Fruit fly (Drosophila melanogaster) whole organism, embryonic: ENCODE results near the gene CG14104.

Experiments
- Antp ChIP-seq: fragments of 200-800 bp; sonication (Bioruptor generic); optimal IDR thresholded peaks from 3 replicates; lab custom pipeline; 2016; ENCODE audit warnings: missing biosample characterization, missing genetic modification characterization
- Atf3 ChIP-seq: fragments of 200-800 bp; sonication (Bioruptor generic); optimal IDR thresholded peaks from 3 replicates; lab custom pipeline; 2016; ENCODE audit warnings: missing biosample characterization, missing genetic modification characterization
- Bgb ChIP-seq: fragments of 200-800 bp; sonication (Bioruptor generic); IDR thresholded peaks from 2 replicates; pipeline ENCODE4 v1.3.6; 2022; ENCODE audit warnings: missing biosample characterization, missing genetic modification characterization; ENCODE audit not compliant: partially characterized antibody
- CG10321 ChIP-seq: fragments of 200-800 bp; sonication (Bioruptor generic); IDR thresholded peaks from 2 replicates; pipeline ENCODE4 v1.3.6; 2022; ENCODE audit warnings: missing biosample characterization, missing genetic modification characterization
- CG11247 ChIP-seq: fragments of 200-800 bp; sonication (Bioruptor generic); IDR thresholded peaks from 2 replicates; pipeline ENCODE4 v1.3.6; 2022; ENCODE audit warnings: missing biosample characterization, missing genetic modification characterization
- CG12391 ChIP-seq: fragments of 200-800 bp; sonication (Bioruptor generic); optimal IDR thresholded peaks from 3 replicates; lab custom pipeline; 2018; ENCODE audit warnings: missing biosample characterization, mild to moderate bottlenecking, missing genetic modification characterization, moderate library complexity
- CG13123 ChIP-seq: fragments of 200-800 bp; sonication (Bioruptor generic); optimal IDR thresholded peaks from 2 replicates; lab custom pipeline; 2016; ENCODE audit warnings: missing biosample characterization, missing genetic modification characterization
- CG13624 ChIP-seq: fragments of 200-800 bp; sonication (Bioruptor generic); optimal IDR thresholded peaks from 2 replicates; lab custom pipeline; 2016; ENCODE audit warnings: missing biosample characterization, missing genetic modification characterization
- CG15514 ChIP-seq: fragments of 200-800 bp; sonication (Bioruptor generic); optimal IDR thresholded peaks from 3 replicates; lab custom pipeline; 2017; ENCODE audit warnings: missing biosample characterization, missing genetic modification characterization, mild to moderate bottlenecking, moderate library complexity, missing genetic modification reagents
- CG17385 ChIP-seq: fragments of 200-800 bp; sonication (Bioruptor generic); optimal IDR thresholded peaks from 3 replicates; lab custom pipeline; 2018; ENCODE audit warnings: missing biosample characterization, mild to moderate bottlenecking, missing genetic modification characterization
- CG1792 ChIP-seq: fragments of 200-800 bp; sonication (Bioruptor generic); optimal IDR thresholded peaks from 2 replicates; lab custom pipeline; 2016; ENCODE audit warnings: missing biosample characterization, missing genetic modification characterization
- CG1832 ChIP-seq: fragments of 200-800 bp; sonication (Bioruptor generic); optimal IDR thresholded peaks from 2 replicates; lab custom pipeline; 2017; ENCODE audit warnings: missing biosample characterization, mild to moderate bottlenecking, missing genetic modification characterization, inconsistent platforms
- CG2116 ChIP-seq: fragments of 200-800 bp; sonication (Bioruptor generic); optimal IDR thresholded peaks from 3 replicates; lab custom pipeline; 2018; ENCODE audit warnings: missing biosample characterization, mild to moderate bottlenecking, missing genetic modification characterization
- CG31388 ChIP-seq: fragments of 200-800 bp; sonication (Bioruptor generic); optimal IDR thresholded peaks from 2 replicates; lab custom pipeline; 2016; ENCODE audit warnings: missing biosample characterization, missing genetic modification characterization
- CG32767 ChIP-seq: fragments of 200-800 bp; sonication (Bioruptor generic); IDR thresholded peaks from 2 replicates; pipeline ENCODE4 v1.3.6; 2022; ENCODE audit warnings: missing biosample characterization, missing genetic modification characterization
- CG3407 ChIP-seq: fragments of 200-800 bp; sonication (Bioruptor generic); optimal IDR thresholded peaks from 2 replicates; lab custom pipeline; 2018; ENCODE audit warnings: missing biosample characterization, mild to moderate bottlenecking, missing genetic modification characterization
- CG4617 ChIP-seq: fragments of 200-800 bp; sonication (Bioruptor generic); optimal IDR thresholded peaks from 3 replicates; lab custom pipeline; 2016; ENCODE audit warnings: missing biosample characterization, missing genetic modification characterization, borderline replicate concordance
- CG7271 ChIP-seq: fragments of 200-800 bp; sonication (Bioruptor generic); optimal IDR thresholded peaks from 2 replicates; lab custom pipeline; 2018; ENCODE audit warnings: missing biosample characterization, mild to moderate bottlenecking, missing genetic modification characterization, moderate library complexity
- CG7928 ChIP-seq: fragments of 200-800 bp; sonication (Bioruptor generic); optimal IDR thresholded peaks from 2 replicates; lab custom pipeline; 2017; ENCODE audit warnings: missing biosample characterization, mild to moderate bottlenecking, missing genetic modification characterization
- CG7963 ChIP-seq: fragments of 200-800 bp; sonication (Bioruptor generic); IDR thresholded peaks from 3 replicates; pipeline ENCODE4 v1.3.6; 2022; ENCODE audit warnings: missing biosample characterization, missing genetic modification characterization; ENCODE audit not compliant: partially characterized antibody
- CG8089 ChIP-seq: fragments of 200-800 bp; sonication (Bioruptor generic); optimal IDR thresholded peaks from 3 replicates; lab custom pipeline; 2016; ENCODE audit warnings: missing biosample characterization, missing genetic modification characterization
- CG8281 ChIP-seq: fragments of 200-800 bp; sonication (Bioruptor generic); optimal IDR thresholded peaks from 2 replicates; lab custom pipeline; 2018; ENCODE audit warnings: missing biosample characterization, mild to moderate bottlenecking, missing genetic modification characterization, moderate library complexity
- Hmx ChIP-seq: fragments of 200-800 bp; sonication (Bioruptor generic); optimal IDR thresholded peaks from 2 replicates; lab custom pipeline; 2016; ENCODE audit warnings: missing biosample characterization, missing genetic modification characterization
- MBD-R2 ChIP-seq: fragments of 200-800 bp; sonication (Bioruptor generic); IDR thresholded peaks from 2 replicates; pipeline ENCODE4 v1.3.6; 2022; ENCODE audit warnings: missing biosample characterization, missing genetic modification characterization
- MESR4 ChIP-seq: fragments of 200-800 bp; sonication (Bioruptor generic); optimal IDR thresholded peaks from 2 replicates; lab custom pipeline; 2018; ENCODE audit warnings: missing biosample characterization, mild to moderate bottlenecking, missing genetic modification characterization, moderate library complexity
- Med ChIP-seq: fragments of 200-800 bp; sonication (Bioruptor generic); peaks from one replicate; lab custom pipeline; 2016; ENCODE audit warnings: missing biosample characterization, missing genetic modification characterization, mild to moderate bottlenecking, inconsistent platforms, moderate library complexity
- NFAT ChIP-seq: fragments of 200-800 bp; sonication (Bioruptor generic); IDR thresholded peaks from 2 replicates; pipeline ENCODE4 v1.3.6; 2022; ENCODE audit warnings: missing biosample characterization, missing genetic modification characterization
- NK7.1 ChIP-seq: fragments of 200-800 bp; sonication (Bioruptor generic); optimal IDR thresholded peaks from 3 replicates; lab custom pipeline; 2016; ENCODE audit warnings: missing biosample characterization, missing genetic modification characterization
- Sry-δ ChIP-seq: fragments of 200-800 bp; sonication (Bioruptor generic); optimal IDR thresholded peaks from 2 replicates; lab custom pipeline; 2016; ENCODE audit warnings: missing biosample characterization, missing genetic modification characterization
- abd-A ChIP-seq: fragments of 200-800 bp; sonication (Bioruptor generic); optimal IDR thresholded peaks from 3 replicates; lab custom pipeline; 2019; ENCODE audit warnings: missing biosample characterization, mild to moderate bottlenecking, missing genetic modification characterization, moderate library complexity
- amos ChIP-seq: fragments of 200-800 bp; sonication (Bioruptor generic); IDR thresholded peaks from 2 replicates; pipeline ENCODE4 v1.3.6; 2022; ENCODE audit warnings: missing biosample characterization, missing genetic modification characterization; ENCODE audit not compliant: partially characterized antibody
- ara ChIP-seq: fragments of 200-800 bp; sonication (Bioruptor generic); IDR thresholded peaks from 2 replicates; pipeline ENCODE4 v1.3.6; 2022; ENCODE audit warnings: missing biosample characterization, missing genetic modification characterization
- ato ChIP-seq: fragments of 200-800 bp; sonication (Bioruptor generic); IDR thresholded peaks from 2 replicates; pipeline ENCODE4 v1.3.6; 2022; ENCODE audit warnings: missing biosample characterization, missing genetic modification characterization; ENCODE audit not compliant: partially characterized antibody
- btn ChIP-seq: fragments of 200-800 bp; sonication (Bioruptor generic); optimal IDR thresholded peaks from 2 replicates; lab custom pipeline; 2016; ENCODE audit warnings: missing biosample characterization, missing genetic modification characterization
- cg ChIP-seq: fragments of 200-800 bp; sonication (Bioruptor generic); optimal IDR thresholded peaks from 3 replicates; lab custom pipeline; 2019; ENCODE audit warnings: missing biosample characterization, mild to moderate bottlenecking, missing genetic modification characterization, moderate library complexity
- crol ChIP-seq: fragments of 200-800 bp; sonication (Bioruptor generic); IDR thresholded peaks from 2 replicates; pipeline ENCODE4 v1.3.6; 2022; ENCODE audit warnings: missing biosample characterization, missing genetic modification characterization
- dpn ChIP-seq, 2 experiments: fragments of 200-800 bp; sonication (Bioruptor generic); optimal IDR thresholded peaks; 3 replicates each; lab custom pipeline; 2016; ENCODE audit warnings: missing biosample characterization in 2 of 2, missing genetic modification characterization in 2 of 2
- gce ChIP-seq: fragments of 200-800 bp; sonication (Bioruptor generic); IDR thresholded peaks from 3 replicates; pipeline ENCODE4 v1.3.6; 2022; ENCODE audit warnings: missing biosample characterization, missing genetic modification characterization
- gcm2 ChIP-seq: fragments of 200-800 bp; sonication (Bioruptor generic); optimal IDR thresholded peaks from 2 replicates; lab custom pipeline; 2016; ENCODE audit warnings: missing biosample characterization, missing genetic modification characterization
- inv ChIP-seq: fragments of 200-800 bp; sonication (Bioruptor generic); IDR thresholded peaks from 2 replicates; pipeline ENCODE4 v1.3.6; 2022; ENCODE audit warnings: missing biosample characterization, missing genetic modification characterization; ENCODE audit not compliant: partially characterized antibody
- jigr1 ChIP-seq: fragments of 200-800 bp; sonication (Bioruptor generic); IDR thresholded peaks from 3 replicates; pipeline ENCODE4 v1.3.6; 2022; ENCODE audit warnings: missing biosample characterization, missing genetic modification characterization
- jing ChIP-seq: fragments of 200-800 bp; sonication (Bioruptor generic); optimal IDR thresholded peaks from 2 replicates; lab custom pipeline; 2018; ENCODE audit warnings: missing biosample characterization, mild to moderate bottlenecking, missing genetic modification characterization
- nom ChIP-seq: fragments of 200-800 bp; sonication (Bioruptor generic); optimal IDR thresholded peaks from 2 replicates; lab custom pipeline; 2017; ENCODE audit warnings: missing biosample characterization, missing genetic modification characterization, mild to moderate bottlenecking, moderate library complexity, missing genetic modification reagents
- org-1 ChIP-seq: fragments of 200-800 bp; sonication (Bioruptor generic); optimal IDR thresholded peaks from 2 replicates; lab custom pipeline; 2017; ENCODE audit warnings: missing biosample characterization, missing genetic modification characterization
- pfk ChIP-seq: fragments of 200-800 bp; sonication (Bioruptor generic); optimal IDR thresholded peaks from 2 replicates; lab custom pipeline; 2018; ENCODE audit warnings: missing biosample characterization, mild to moderate bottlenecking, missing genetic modification characterization, moderate library complexity
- ro ChIP-seq: fragments of 200-800 bp; sonication (Bioruptor generic); IDR thresholded peaks from 2 replicates; pipeline ENCODE4 v1.3.6; 2022; ENCODE audit warnings: missing biosample characterization, missing genetic modification characterization
- slp2 ChIP-seq: fragments of 200-800 bp; sonication (Bioruptor generic); optimal IDR thresholded peaks from 2 replicates; lab custom pipeline; 2016; ENCODE audit warnings: missing biosample characterization, missing genetic modification characterization
- so ChIP-seq: fragments of 200-800 bp; sonication (Bioruptor generic); IDR thresholded peaks from 3 replicates; pipeline ENCODE4 v1.3.6; 2022; ENCODE audit warnings: missing biosample characterization, missing genetic modification characterization
- tgo ChIP-seq: fragments of 200-800 bp; sonication (Bioruptor generic); IDR thresholded peaks from 3 replicates; pipeline ENCODE4 v1.3.6; 2022; ENCODE audit warnings: missing biosample characterization, missing genetic modification characterization
- vvl ChIP-seq: fragments of 200-800 bp; sonication (Bioruptor generic); IDR thresholded peaks from 2 replicates; pipeline ENCODE4 v1.3.6; 2022; ENCODE audit warnings: missing biosample characterization, missing genetic modification characterization
- yki ChIP-seq: fragments of >200 bp; optimal IDR thresholded peaks from 3 replicates; lab custom pipeline; 2018

The CG14104 gene

dm6 chr3L:19833227-19833626 is 26.2 kb upstream of the CG14104 start (continued):
- TF ChIP-seq CG2116 (GFP tag; lab: Kevin White, UChicago) (no peak), Hmx (GFP tag; lab: Kevin White, UChicago) (no peak), yki (lab: Kevin White, UChicago) (no peak), cg (GFP tag; lab: Kevin White, UChicago) (peak; percentile 42), pfk (GFP tag; lab: Kevin White, UChicago) (peak; percentile 16), Med (peak; percentile 60), CG7928 (GFP tag; lab: Kevin White, UChicago) (no peak), dpn (GFP tag; optimal IDR thresholded peaks at IDR 0.05; lab: Kevin White, UChicago) (no peak), ro (GFP tag; lab: Robert Waterston, UW) (no peak), CG4617 (no peak), Sry-δ (no peak), CG7963 (GFP tag; lab: Robert Waterston, UW) (no peak), CG31388 (GFP tag; lab: Kevin White, UChicago) (no peak), Antp (no peak), MESR4 (GFP tag; lab: Kevin White, UChicago) (no peak), nom (GFP tag; lab: Kevin White, UChicago) (peak; percentile 48), CG8089 (GFP tag; lab: Kevin White, UChicago) (no peak), CG11247 (no peak), jigr1 (GFP tag; lab: Robert Waterston, UW) (no peak)

- TF ChIP-seq ara (GFP tag; lab: Robert Waterston, UW) (no peak), CG3407 (GFP tag; lab: Kevin White, UChicago) (no peak), org-1 (GFP tag; lab: Kevin White, UChicago) (no peak), crol (GFP tag; lab: Robert Waterston, UW) (peak; percentile 94), NFAT (0 out of 2 replicates have a peak, but pooled peaks have one; percentile 10), CG13624 (GFP tag; lab: Kevin White, UChicago) (no peak), btn (GFP tag; lab: Kevin White, UChicago) (no peak), NK7.1 (GFP tag; lab: Kevin White, UChicago) (no peak), vvl (GFP tag; lab: Robert Waterston, UW) (no peak), amos (GFP tag; lab: Robert Waterston, UW) (peak; percentile 37; the same call in 1 of the 2 replicates), abd-A (tag; lab: Kevin White, UChicago) (no peak), CG17385 (no peak), CG1792 (no peak), MBD-R2 (peak; percentile 10; the same call in 1 of the 2 replicates), CG10321 (GFP tag; lab: Robert Waterston, UW) (0 out of 2 replicates have a peak, but pooled peaks have one; percentile 14), MESR4 (GFP tag; lab: Kevin White, UChicago) (peak; percentile 28), gcm2 (GFP tag; lab: Kevin White, UChicago) (no peak), CG15514 (peak; percentile 98), CG12391 (no peak), Atf3 (GFP tag; lab: Kevin White, UChicago) (no peak), Bgb (GFP tag; lab: Robert Waterston, UW) (peak; percentile 31), so (GFP tag; lab: Robert Waterston, UW) (0 out of 3 replicates have a peak, but pooled peaks have one; percentile 12), tgo (GFP tag; lab: Robert Waterston, UW) (no peak), CG1832 (GFP tag; lab: Kevin White, UChicago) (no peak), CG8281 (tag; lab: Kevin White, UChicago) (no peak), ato (GFP tag; lab: Robert Waterston, UW) (0 out of 2 replicates have a peak, but pooled peaks have one; percentile 17), CG32767 (peak; percentile 80), gce (GFP tag; lab: Robert Waterston, UW) (0 out of 3 replicates have a peak, but pooled peaks have one; percentile 7), jing (GFP tag; lab: Kevin White, UChicago) (no peak), CG13123 (GFP tag; lab: Kevin White, UChicago) (no peak), CG7271 (tag; lab: Kevin White, UChicago) (no peak), slp2 (GFP tag; lab: Kevin White, UChicago) (no peak), inv (GFP tag; lab: Robert Waterston, UW) (peak; percentile 14; the same call in 1 of the 2 replicates)
Measured at dm6 chr3L:19818701-19819100, 11.7 kb upstream of the CG14104 start.
